Fruit fly (Drosophila melanogaster): Measurements from ENCODE around the gene CG14963.

DNA sequence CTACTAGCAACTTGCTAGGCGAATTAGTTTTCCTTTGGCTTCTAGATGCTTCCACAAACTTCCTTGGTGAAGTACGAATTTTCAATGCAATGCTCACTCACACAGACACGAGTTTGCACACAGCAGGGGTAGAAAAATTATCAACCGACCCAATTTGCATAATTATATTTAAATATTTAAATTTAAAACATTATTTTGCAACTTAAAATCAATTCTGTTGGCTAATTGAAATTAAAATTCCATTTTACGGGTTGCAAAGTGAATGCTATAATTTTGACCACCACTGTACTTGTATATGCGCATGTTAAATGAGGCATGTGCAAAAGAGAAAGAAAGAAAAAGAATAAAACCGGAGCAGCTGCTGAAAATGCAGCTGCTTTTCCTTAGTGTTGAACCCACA lies 21.7 kb upstream of the CG14963 start:
- TF ChIP-seq CG15479 (GFP tag; optimal IDR thresholded peaks at IDR 0.05) (peak; percentile 43), vnd (GFP tag; IDR thresholded peaks at IDR 0.05; ENCODE audit: partially characterized antibody) (no peak), Fer1 (GFP tag; optimal IDR thresholded peaks at IDR 0.05) (peak; percentile 94), Mes4 (GFP tag; optimal IDR thresholded peaks at IDR 0.05) (peak; percentile 8), CG7839 (tag; optimal IDR thresholded peaks at IDR 0.05) (peak; percentile 95), CG11695 (GFP tag; IDR thresholded peaks at IDR 0.05) (peak; percentile 97), CG17912 (GFP tag; optimal IDR thresholded peaks at IDR 0.05) (no peak), sima (GFP tag; optimal IDR thresholded peaks at IDR 0.05) (no peak), hb (GFP tag; IDR thresholded peaks at IDR 0.05; ENCODE audit: partially characterized antibody) (no peak), CG18011 (GFP tag; optimal IDR thresholded peaks at IDR 0.05) (peak; percentile 70), Taf1 (GFP tag; IDR thresholded peaks at IDR 0.05) (peak; percentile 77), psq (GFP tag; optimal IDR thresholded peaks at IDR 0.05) (peak; percentile 75), org-1 (GFP tag; optimal IDR thresholded peaks at IDR 0.05) (peak; percentile 87), dmrt11E (tag; optimal IDR thresholded peaks at IDR 0.05) (peak; percentile 93)
